Worm (Caenorhabditis elegans) whole organism, L4 larva: ENCODE data around the gene EEED8.12.

Source experiments
- D1046.2 ChIP-seq: fragments of 200-800 bp; sonication (Bioruptor generic); IDR thresholded peaks from 2 replicates; pipeline ENCODE4 v1.3.6; 2022; ENCODE audit warnings: missing genetic modification characterization, missing compliant biosample characterization
- Y105C5A.15 ChIP-seq: fragments of 200-800 bp; sonication (Bioruptor generic); IDR thresholded peaks from 2 replicates; pipeline ENCODE4 v1.3.6; 2022; ENCODE audit warnings: missing genetic modification characterization, missing compliant biosample characterization
- aly-2 ChIP-seq: sonication (generic microtip); optimal IDR thresholded peaks from 2 replicates; lab custom pipeline; 2018; ENCODE audit warnings: missing biosample characterization, missing genetic modification characterization
- dpl-1 ChIP-seq: fragments of 150-350 bp; optimal IDR thresholded peaks from 2 replicates; lab custom pipeline; 2014; ENCODE audit warnings: missing biosample characterization, missing genetic modification reagents, missing genetic modification characterization
- duxl-1 ChIP-seq: sonication (generic microtip); optimal IDR thresholded peaks from 2 replicates; lab custom pipeline; 2016; ENCODE audit warnings: mild to moderate bottlenecking, missing genetic modification characterization, moderate library complexity, missing compliant biosample characterization; ENCODE audit not compliant: poor library complexity
- lin-39 ChIP-seq: fragments of 150-350 bp; optimal IDR thresholded peaks from 2 replicates; lab custom pipeline; 2014; ENCODE audit warnings: missing biosample characterization, missing genetic modification reagents, missing genetic modification characterization
- lsy-2 ChIP-seq, 2 experiments: fragments of 150-350 bp in 1 of 2; sonication (generic microtip) in 1 of 2; optimal IDR thresholded peaks; 2 replicates each; lab custom pipeline; 2014 to 2017; ENCODE audit warnings: missing biosample characterization in 2 of 2, missing genetic modification characterization in 2 of 2
- nhr-76 ChIP-seq: fragments of 150-350 bp; optimal IDR thresholded peaks from 2 replicates; lab custom pipeline; 2014; ENCODE audit warnings: missing biosample characterization, missing genetic modification characterization
- nhr-77 ChIP-seq: fragments of 150-350 bp; optimal IDR thresholded peaks from 2 replicates; lab custom pipeline; 2014; ENCODE audit warnings: missing biosample characterization, missing genetic modification characterization
- unc-62 ChIP-seq, 3 experiments: fragments of 150-350 bp in 1 of 3; sonication (generic microtip); optimal IDR thresholded peaks in 2 of 3; peaks in 1 of 3; 1 replicate in 1 of 3; 2 replicates in 2 of 3; lab custom pipeline; 2014 to 2017; ENCODE audit warnings: missing biosample characterization in 3 of 3, missing genetic modification characterization in 3 of 3, missing genetic modification reagents in 3 of 3, missing genotype in 1 of 3
- vab-7 ChIP-seq: fragments of 200-800 bp; sonication (Bioruptor generic); IDR thresholded peaks from 2 replicates; pipeline ENCODE4 v1.3.6; 2022; ENCODE audit warnings: missing genetic modification reagents, missing genetic modification characterization, missing compliant biosample characterization
- zag-1 ChIP-seq: fragments of 150-350 bp; optimal IDR thresholded peaks from 2 replicates; lab custom pipeline; 2014; ENCODE audit warnings: missing biosample characterization, missing genetic modification characterization
- ztf-11 ChIP-seq: fragments of 150-350 bp; optimal IDR thresholded peaks from 2 replicates; lab custom pipeline; 2014; ENCODE audit warnings: missing biosample characterization, missing genetic modification characterization

ce11 chrII:5377467-5378238 is 31.2 kb downstream of the EEED8.12 start, which contains the start of gene prdx-2:
- TF ChIP-seq duxl-1 (tag; lab: Kevin White, UChicago) (no peak), Y105C5A.15 (no peak), nhr-77 (tag; lab: Kevin White, UChicago) (no peak), zag-1 (tag; lab: Kevin White, UChicago) (no peak), D1046.2 (GFP tag; lab: Robert Waterston, UW) (no peak), ztf-11 (tag; lab: Kevin White, UChicago) (no peak), unc-62 (GFP tag; optimal IDR thresholded peaks at IDR 0.05 in 1 of 2; lab: Kevin White, UChicago) (peak in 1 of 2 experiments; percentile 98), unc-62 (tag; optimal IDR thresholded peaks at IDR 0.05; lab: Kevin White, UChicago) (no peak), lsy-2 (tag; optimal IDR thresholded peaks at IDR 0.05; lab: Kevin White, UChicago) (peak in 1 of 2 experiments; percentile 45), nhr-76 (tag; lab: Kevin White, UChicago) (no peak), aly-2 (no peak), dpl-1 (GFP tag; lab: Kevin White, UChicago) (no peak), lin-39 (tag; lab: Kevin White, UChicago) (no peak), vab-7 (GFP tag; lab: Robert Waterston, UW) (no peak)
